Fruit fly (Drosophila melanogaster): ENCODE results near the gene CG13455.

CG13455 gene

dm6 chr3L:15526712-15527111 is 30.3 kb downstream of the CG13455 start, which contains the start of gene CG33985:
Gene CG33985, minus strand, starts transcription at chr3L:15526812.
- TF ChIP-seq CG8632 (GFP tag; optimal IDR thresholded peaks at IDR 0.05) (no peak), vri (GFP tag; optimal IDR thresholded peaks at IDR 0.05) (no peak), achi (GFP tag; optimal IDR thresholded peaks at IDR 0.05) (no peak), CG8319 (GFP tag; optimal IDR thresholded peaks at IDR 0.05) (no peak), CG4318 (GFP tag; optimal IDR thresholded peaks at IDR 0.05) (no peak), CG10669 (GFP tag; optimal IDR thresholded peaks at IDR 0.05) (no peak), Gug (GFP tag; IDR thresholded peaks at IDR 0.05) (no peak), Hr4 (GFP tag; optimal IDR thresholded peaks at IDR 0.05) (no peak), CG3032 (tag; optimal IDR thresholded peaks at IDR 0.05) (no peak), CG11762 (GFP tag; optimal IDR thresholded peaks at IDR 0.05; ENCODE audit: insufficient read depth) (no peak), Sox14 (GFP tag; optimal IDR thresholded peaks at IDR 0.05) (no peak), fd59A (GFP tag; optimal IDR thresholded peaks at IDR 0.05) (no peak), cyc (GFP tag; optimal IDR thresholded peaks at IDR 0.05) (no peak), acj6 (GFP tag; optimal IDR thresholded peaks at IDR 0.05) (no peak)

- TF ChIP-seq CG31627 (GFP tag; optimal IDR thresholded peaks at IDR 0.05) (no peak), CG11762 (GFP tag; optimal IDR thresholded peaks at IDR 0.05; ENCODE audit: insufficient read depth) (no peak), CG15336 (GFP tag; IDR thresholded peaks at IDR 0.05) (no peak)
Measured at dm6 chr3L:15527416-15527815, 31.0 kb downstream of the CG13455 start, which contains the start of gene CG42729. Gene CG42729, minus strand, starts transcription at chr3L:15527516.

DNA sequence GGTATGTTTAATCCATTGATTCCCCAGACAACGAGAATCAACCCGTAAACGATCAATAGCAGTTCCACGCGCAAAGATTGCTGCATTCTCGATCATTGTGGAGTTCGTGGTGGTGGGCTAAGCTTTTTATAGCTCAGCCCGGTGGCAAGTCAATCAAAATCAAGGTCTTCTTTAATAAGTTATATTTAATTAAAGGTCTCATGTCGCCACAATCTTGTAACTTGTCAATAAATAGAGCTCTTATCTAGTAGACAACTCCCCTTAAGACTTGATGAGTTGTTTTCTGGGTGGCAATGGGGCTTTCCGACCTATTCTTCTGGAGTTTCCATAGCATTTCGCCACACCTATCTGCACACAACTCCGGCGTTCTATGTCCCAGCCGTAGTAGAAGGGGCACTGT is 31.7 kb downstream of the CG13455 start, which contains the start of gene CG42728:
TSS of gene CG42728 (minus strand) at position 101 of the 400 bp plus-strand sequence.
- TF ChIP-seq net (GFP tag; optimal IDR thresholded peaks at IDR 0.05) = no peak
- TF ChIP-seq CG4318 (GFP tag; optimal IDR thresholded peaks at IDR 0.05) = no peak
- no peak for TF ChIP-seq Eip93F (GFP tag; optimal IDR thresholded peaks at IDR 0.05)
- TF ChIP-seq CG31627 (GFP tag; optimal IDR thresholded peaks at IDR 0.05) = no peak
- no peak for TF ChIP-seq CG3919 (GFP tag; optimal IDR thresholded peaks at IDR 0.05)
- TF ChIP-seq fd59A (GFP tag; optimal IDR thresholded peaks at IDR 0.05) = no peak
- TF ChIP-seq cyc (GFP tag; optimal IDR thresholded peaks at IDR 0.05) = no peak
- TF ChIP-seq Ets21C (GFP tag; optimal IDR thresholded peaks at IDR 0.05) = no peak
- TF ChIP-seq CG6792 (GFP tag; optimal IDR thresholded peaks at IDR 0.05) = no peak
- no peak for TF ChIP-seq acj6 (GFP tag; optimal IDR thresholded peaks at IDR 0.05)
- TF ChIP-seq CG6163 (GFP tag; IDR thresholded peaks at IDR 0.05) = no peak
- TF ChIP-seq ss (GFP tag; optimal IDR thresholded peaks at IDR 0.05) = no peak
- no peak for TF ChIP-seq eg (GFP tag; IDR thresholded peaks at IDR 0.05)
- no peak for TF ChIP-seq CG8319 (GFP tag; optimal IDR thresholded peaks at IDR 0.05)
- TF ChIP-seq CG7368 (GFP tag; optimal IDR thresholded peaks at IDR 0.05) = no peak
- no peak for TF ChIP-seq svp (GFP tag)
- no peak for TF ChIP-seq topi (GFP tag; optimal IDR thresholded peaks at IDR 0.05)
- no peak for TF ChIP-seq Eip75B (GFP tag; optimal IDR thresholded peaks at IDR 0.05)

DNA sequence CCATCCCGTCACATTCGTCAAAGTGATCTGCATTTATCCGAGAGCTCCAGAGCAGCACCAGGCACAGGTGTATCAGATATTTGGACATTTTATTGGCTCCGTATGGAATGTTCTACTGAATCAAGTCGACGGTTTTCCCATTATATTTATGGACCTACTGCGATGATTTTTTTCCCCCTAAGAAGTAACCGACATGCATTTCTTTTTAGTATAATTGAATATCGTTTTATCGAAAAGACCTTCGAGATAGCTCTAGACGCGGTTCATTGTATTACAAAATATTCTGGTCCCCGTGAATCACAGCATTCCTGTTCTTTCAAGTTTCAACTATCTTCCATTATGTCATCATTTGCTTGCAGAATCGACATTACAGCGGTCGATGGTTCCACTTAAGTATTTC is 32.8 kb downstream of the CG13455 start, which contains the start of gene obst-H:
TSS of gene obst-H (minus strand) at position 101 of the 400 bp plus-strand sequence.
- no peak for TF ChIP-seq CG4318 (GFP tag; optimal IDR thresholded peaks at IDR 0.05)
- no peak for TF ChIP-seq CG7368 (GFP tag; optimal IDR thresholded peaks at IDR 0.05)
- TF ChIP-seq CG6163 (GFP tag; IDR thresholded peaks at IDR 0.05) = no peak
- no peak for TF ChIP-seq CG3032 (tag; optimal IDR thresholded peaks at IDR 0.05)
- no peak for TF ChIP-seq Hr39 (GFP tag; optimal IDR thresholded peaks at IDR 0.05)
- no peak for TF ChIP-seq Ets96B (tag; optimal IDR thresholded peaks at IDR 0.05)
- no peak for TF ChIP-seq Gug (GFP tag; IDR thresholded peaks at IDR 0.05)
- no peak for TF ChIP-seq CG11762 (GFP tag; optimal IDR thresholded peaks at IDR 0.05; ENCODE audit: insufficient read depth)
- no peak for TF ChIP-seq Smox (GFP tag; optimal IDR thresholded peaks at IDR 0.05)
- no peak for TF ChIP-seq Eip93F (GFP tag; optimal IDR thresholded peaks at IDR 0.05)
- no peak for TF ChIP-seq Sox14 (GFP tag; optimal IDR thresholded peaks at IDR 0.05)
- no peak for TF ChIP-seq achi (GFP tag; optimal IDR thresholded peaks at IDR 0.05)
- TF ChIP-seq Hr4 (GFP tag; optimal IDR thresholded peaks at IDR 0.05) = no peak
- no peak for TF ChIP-seq vri (GFP tag; optimal IDR thresholded peaks at IDR 0.05)

- TF ChIP-seq CG15336 (GFP tag; IDR thresholded peaks at IDR 0.05) (no peak), salr (GFP tag; optimal IDR thresholded peaks at IDR 0.05) (no peak), CG3032 (tag; optimal IDR thresholded peaks at IDR 0.05) (no peak), Sox14 (GFP tag; optimal IDR thresholded peaks at IDR 0.05) (no peak), fkh (GFP tag; optimal IDR thresholded peaks at IDR 0.05) (no peak), CG34406 (GFP tag; optimal IDR thresholded peaks at IDR 0.05) (no peak), ss (GFP tag; optimal IDR thresholded peaks at IDR 0.05) (no peak), CG11294 (GFP tag; IDR thresholded peaks at IDR 0.05) (no peak), Sox15 (GFP tag; optimal IDR thresholded peaks at IDR 0.05) (no peak), CG4318 (GFP tag; optimal IDR thresholded peaks at IDR 0.05) (no peak), fd85E (GFP tag; optimal IDR thresholded peaks at IDR 0.05) (no peak), CG16779 (tag; optimal IDR thresholded peaks at IDR 0.05) (no peak), spab (GFP tag; optimal IDR thresholded peaks at IDR 0.05) (no peak), CG6854 (GFP tag; optimal IDR thresholded peaks at IDR 0.05) (no peak), Lpt (GFP tag; optimal IDR thresholded peaks at IDR 0.05) (no peak), net (GFP tag; optimal IDR thresholded peaks at IDR 0.05) (no peak), Blimp-1 (GFP tag; optimal IDR thresholded peaks at IDR 0.05) (no peak)
Measured at dm6 chr3L:15530071-15530470, 33.7 kb downstream of the CG13455 start.

Data from whole organism, prepupa.